Worm (Caenorhabditis elegans) whole organism, late embryonic: ENCODE data around the gene T04F3.1.

Experiments used
- F13H6.1 ChIP-seq: sonication (generic microtip); optimal IDR thresholded peaks from 2 replicates; lab custom pipeline; 2016; ENCODE audit warnings: missing genetic modification characterization, missing compliant biosample characterization
- K02D7.2 ChIP-seq: sonication (generic microtip); optimal IDR thresholded peaks from 2 replicates; lab custom pipeline; 2017; ENCODE audit warnings: mild to moderate bottlenecking, missing genetic modification characterization, missing compliant biosample characterization
- T23F11.4 ChIP-seq: fragments of 200-800 bp; sonication (Bioruptor generic); optimal IDR thresholded peaks from 2 replicates; lab custom pipeline; 2018; ENCODE audit warnings: mild to moderate bottlenecking, missing genetic modification characterization, missing compliant biosample characterization
- Y22D7AL.16 ChIP-seq: sonication (generic microtip); optimal IDR thresholded peaks from 2 replicates; lab custom pipeline; 2016; ENCODE audit warnings: missing genetic modification characterization, missing compliant biosample characterization
- ahr-1 ChIP-seq: sonication (generic microtip); optimal IDR thresholded peaks from 2 replicates; lab custom pipeline; 2016; ENCODE audit warnings: missing genetic modification characterization, missing compliant biosample characterization
- ceh-14 ChIP-seq: sonication (generic microtip); optimal IDR thresholded peaks from 2 replicates; lab custom pipeline; 2016; ENCODE audit warnings: missing genotype, missing genetic modification characterization, missing compliant biosample characterization
- ceh-18 ChIP-seq: sonication (generic microtip); optimal IDR thresholded peaks from 2 replicates; lab custom pipeline; 2016; ENCODE audit warnings: missing genetic modification characterization, missing compliant biosample characterization
- ceh-22 ChIP-seq: sonication (generic microtip); optimal IDR thresholded peaks from 2 replicates; lab custom pipeline; 2017; ENCODE audit warnings: missing biosample characterization, missing genetic modification characterization
- ceh-48 ChIP-seq: sonication (generic microtip); optimal IDR thresholded peaks from 2 replicates; lab custom pipeline; 2016; ENCODE audit warnings: missing genetic modification characterization, inconsistent platforms, missing compliant biosample characterization
- dmd-4 ChIP-seq: sonication (generic microtip); optimal IDR thresholded peaks from 2 replicates; lab custom pipeline; 2016; ENCODE audit warnings: borderline replicate concordance, missing genetic modification characterization, missing compliant biosample characterization
- elt-2 ChIP-seq: sonication (generic microtip); optimal IDR thresholded peaks from 2 replicates; lab custom pipeline; 2016; ENCODE audit warnings: missing genetic modification reagents, missing genetic modification characterization, missing compliant biosample characterization
- elt-4 ChIP-seq: sonication (generic microtip); optimal IDR thresholded peaks from 2 replicates; lab custom pipeline; 2016; ENCODE audit warnings: missing genetic modification characterization, missing compliant biosample characterization
- ets-4 ChIP-seq: sonication (generic microtip); optimal IDR thresholded peaks from 2 replicates; lab custom pipeline; 2016; ENCODE audit warnings: missing genetic modification characterization, missing compliant biosample characterization
- eyg-1 ChIP-seq: sonication (generic microtip); optimal IDR thresholded peaks from 2 replicates; lab custom pipeline; 2016; ENCODE audit warnings: missing genotype, missing genetic modification characterization, missing compliant biosample characterization
- fkh-6 ChIP-seq: sonication (generic microtip); optimal IDR thresholded peaks from 2 replicates; lab custom pipeline; 2016; ENCODE audit warnings: missing genetic modification characterization, missing compliant biosample characterization
- gmeb-2 ChIP-seq: sonication (generic microtip); optimal IDR thresholded peaks from 2 replicates; lab custom pipeline; 2016; ENCODE audit warnings: missing genetic modification characterization, inconsistent platforms, missing compliant biosample characterization
- hlh-13 ChIP-seq: fragments of 200-800 bp; sonication (Bioruptor generic); optimal IDR thresholded peaks from 2 replicates; lab custom pipeline; 2018; ENCODE audit warnings: mild to moderate bottlenecking, missing genetic modification characterization, missing compliant biosample characterization
- hlh-15 ChIP-seq: sonication (generic microtip); optimal IDR thresholded peaks from 2 replicates; lab custom pipeline; 2016; ENCODE audit warnings: missing genetic modification characterization, missing compliant biosample characterization
- hlh-30 ChIP-seq: sonication (generic microtip); optimal IDR thresholded peaks from 2 replicates; lab custom pipeline; 2017; ENCODE audit warnings: antibody characterized with exemption, missing genetic modification characterization, missing compliant biosample characterization; ENCODE audit not compliant: insufficient read depth
- hlh-6 ChIP-seq: sonication (generic microtip); optimal IDR thresholded peaks from 2 replicates; lab custom pipeline; 2016; ENCODE audit warnings: missing genotype, missing genetic modification characterization, missing compliant biosample characterization
- lin-11 ChIP-seq: fragments of 200-800 bp; sonication (Bioruptor generic); optimal IDR thresholded peaks from 2 replicates; lab custom pipeline; 2018; ENCODE audit warnings: mild to moderate bottlenecking, missing genetic modification characterization, missing compliant biosample characterization
- mec-3 ChIP-seq: sonication (generic microtip); optimal IDR thresholded peaks from 2 replicates; lab custom pipeline; 2016; ENCODE audit warnings: borderline replicate concordance, missing genetic modification characterization, missing compliant biosample characterization
- nfya-1 ChIP-seq: sonication (generic microtip); optimal IDR thresholded peaks from 2 replicates; lab custom pipeline; 2017; ENCODE audit warnings: missing genetic modification characterization, mild to moderate bottlenecking, missing compliant biosample characterization, antibody characterized with exemption, moderate library complexity
- nhr-11 ChIP-seq: fragments of 150-350 bp; optimal IDR thresholded peaks from 2 replicates; lab custom pipeline; 2014; ENCODE audit warnings: missing biosample characterization, missing genetic modification characterization
- npax-4 ChIP-seq: sonication (generic microtip); optimal IDR thresholded peaks from 2 replicates; lab custom pipeline; 2016; ENCODE audit warnings: missing genetic modification characterization, missing compliant biosample characterization
- pag-3 ChIP-seq: sonication (generic microtip); optimal IDR thresholded peaks from 2 replicates; lab custom pipeline; 2016; ENCODE audit warnings: missing compliant biosample characterization, missing genetic modification characterization, borderline replicate concordance
- pqm-1 ChIP-seq: sonication (generic microtip); optimal IDR thresholded peaks from 2 replicates; lab custom pipeline; 2016; ENCODE audit warnings: missing genetic modification characterization, missing compliant biosample characterization
- pros-1 ChIP-seq: fragments of 150-350 bp; optimal IDR thresholded peaks from 2 replicates; lab custom pipeline; 2014; ENCODE audit warnings: missing biosample characterization, missing genetic modification reagents, missing genetic modification characterization
- ref-2 ChIP-seq: sonication (generic microtip); optimal IDR thresholded peaks from 2 replicates; lab custom pipeline; 2016; ENCODE audit warnings: missing genetic modification characterization, missing compliant biosample characterization
- rnt-1 ChIP-seq: sonication (generic microtip); optimal IDR thresholded peaks from 2 replicates; lab custom pipeline; 2016; ENCODE audit warnings: missing genetic modification characterization, missing compliant biosample characterization
- sdc-2 ChIP-seq: sonication (generic microtip); optimal IDR thresholded peaks from 2 replicates; lab custom pipeline; 2016; ENCODE audit warnings: missing genotype, missing genetic modification characterization, missing compliant biosample characterization
- sox-2 ChIP-seq: fragments of 200-800 bp; sonication (Bioruptor generic); IDR thresholded peaks from 2 replicates; pipeline ENCODE4 v1.3.6; 2022; ENCODE audit warnings: missing genetic modification reagents, missing genetic modification characterization, missing compliant biosample characterization
- syd-9 ChIP-seq: sonication (generic microtip); optimal IDR thresholded peaks from 2 replicates; lab custom pipeline; 2016; ENCODE audit warnings: mild to moderate bottlenecking, missing genetic modification characterization, moderate library complexity, missing compliant biosample characterization
- tbx-2 ChIP-seq: sonication (generic microtip); optimal IDR thresholded peaks from 2 replicates; lab custom pipeline; 2016; ENCODE audit warnings: missing genetic modification characterization, missing compliant biosample characterization
- tbx-7 ChIP-seq: sonication (generic microtip); optimal IDR thresholded peaks from 2 replicates; lab custom pipeline; 2016; ENCODE audit warnings: missing genotype, missing genetic modification characterization, missing compliant biosample characterization
- unc-3 ChIP-seq, 2 experiments: fragments of 200-800 bp in 1 of 2; sonication (Bioruptor generic) in 1 of 2; sonication (generic microtip) in 1 of 2; conservative IDR thresholded peaks in 1 of 2; optimal IDR thresholded peaks in 1 of 2; 2 replicates each; pipeline versions ENCODE4 v1.3.6 to Lab custom; 2016 to 2022; ENCODE audit warnings: missing compliant biosample characterization in 2 of 2, missing genetic modification characterization in 2 of 2, missing genetic modification reagents in 1 of 2
- unc-42 ChIP-seq: sonication (generic microtip); optimal IDR thresholded peaks from 2 replicates; lab custom pipeline; 2016; ENCODE audit warnings: missing genotype, missing genetic modification characterization, missing compliant biosample characterization
- unc-86 ChIP-seq: sonication (generic microtip); optimal IDR thresholded peaks from 2 replicates; lab custom pipeline; 2016; ENCODE audit warnings: missing genetic modification characterization, missing compliant biosample characterization
- zip-5 ChIP-seq: sonication (generic microtip); optimal IDR thresholded peaks from 2 replicates; lab custom pipeline; 2016; ENCODE audit warnings: missing genetic modification characterization, missing compliant biosample characterization

T04F3.1 gene

ce11 chrV:11798320-11798719 lies 58.5 kb downstream of the T04F3.1 start:
- TF ChIP-seq nhr-11, result no peak
- TF ChIP-seq dmd-4, result no peak
- no peak for TF ChIP-seq tbx-2 (tag; lab: Kevin White, UChicago)
- no peak for TF ChIP-seq T23F11.4 (GFP tag; lab: Kevin White, UChicago)
- TF ChIP-seq sox-2 (GFP tag; lab: Robert Waterston, UW), result no peak
- no peak for TF ChIP-seq fkh-6 (tag; lab: Kevin White, UChicago)
- no peak for TF ChIP-seq hlh-13 (GFP tag; lab: Kevin White, UChicago)
- no peak for TF ChIP-seq eyg-1 (tag; lab: Kevin White, UChicago)
- TF ChIP-seq F13H6.1 (tag; lab: Kevin White, UChicago), result no peak
- no peak for TF ChIP-seq zip-5 (tag; lab: Kevin White, UChicago)
- TF ChIP-seq elt-4 (tag; lab: Kevin White, UChicago), result no peak
- TF ChIP-seq sdc-2 (tag; lab: Kevin White, UChicago), result no peak
- TF ChIP-seq rnt-1, result no peak
- TF ChIP-seq mec-3, result no peak

ce11 chrV:11799252-11799822 lies 59.5 kb downstream of the T04F3.1 start:
- TF ChIP-seq ref-2 (tag; lab: Kevin White, UChicago) (peak; percentile 3), ceh-18 (tag; lab: Kevin White, UChicago) (peak; percentile 20), F13H6.1 (tag; lab: Kevin White, UChicago) (peak; percentile 27), tbx-7 (no peak)
- TF ChIP-seq, all 69 proteins: peak for 3

ce11 chrV:11800486-11800885 lies 60.6 kb downstream of the T04F3.1 start:
- TF ChIP-seq ceh-48 (tag; lab: Kevin White, UChicago) (no peak), F13H6.1 (tag; lab: Kevin White, UChicago) (no peak), unc-42 (tag; lab: Kevin White, UChicago) (no peak), hlh-15 (no peak), sdc-2 (tag; lab: Kevin White, UChicago) (no peak), ref-2 (tag; lab: Kevin White, UChicago) (no peak), nfya-1 (tag; lab: Kevin White, UChicago) (no peak), ceh-14 (tag; lab: Kevin White, UChicago) (no peak), gmeb-2 (tag; lab: Kevin White, UChicago) (no peak), pag-3 (no peak), hlh-30 (tag; lab: Kevin White, UChicago) (no peak), fkh-6 (tag; lab: Kevin White, UChicago) (no peak), ets-4 (tag; lab: Kevin White, UChicago) (no peak), pros-1 (tag; lab: Kevin White, UChicago) (no peak)

ce11 chrV:11801076-11801849 lies 61.4 kb downstream of the T04F3.1 start:
- peak; percentile 40 for TF ChIP-seq elt-2 (tag; lab: Kevin White, UChicago)
- TF ChIP-seq unc-3 (GFP tag; conservative IDR thresholded peaks at IDR 0.05; lab: Robert Waterston, UW), result no peak
- no peak for TF ChIP-seq unc-3 (tag; optimal IDR thresholded peaks at IDR 0.05; lab: Kevin White, UChicago)

- TF ChIP-seq ceh-48 (tag; lab: Kevin White, UChicago), result no peak
- no peak for TF ChIP-seq Y22D7AL.16 (tag; lab: Kevin White, UChicago)
- TF ChIP-seq nhr-11, result no peak
- no peak for TF ChIP-seq unc-86
- TF ChIP-seq hlh-6, result no peak
- no peak for TF ChIP-seq npax-4 (tag; lab: Kevin White, UChicago)
- no peak for TF ChIP-seq lin-11 (tag; lab: Kevin White, UChicago)
- no peak for TF ChIP-seq pqm-1 (tag; lab: Kevin White, UChicago)
- no peak for TF ChIP-seq ceh-22 (tag; lab: Kevin White, UChicago)
- no peak for TF ChIP-seq gmeb-2 (tag; lab: Kevin White, UChicago)
- no peak for TF ChIP-seq pros-1 (tag; lab: Kevin White, UChicago)
- TF ChIP-seq ahr-1 (tag; lab: Kevin White, UChicago), result no peak
- no peak for TF ChIP-seq sdc-2 (tag; lab: Kevin White, UChicago)
- no peak for TF ChIP-seq K02D7.2 (tag; lab: Kevin White, UChicago)
- TF ChIP-seq syd-9, result no peak
- TF ChIP-seq hlh-15, result no peak
- no peak for TF ChIP-seq dmd-4
Measured at ce11 chrV:11802508-11802907, 62.6 kb downstream of the T04F3.1 start.
